Worm (Caenorhabditis elegans) whole organism, L1 larva: ENCODE measurements around the gene R04A9.1.

Experiments used
- nhr-20 ChIP-seq: sonication (generic microtip); optimal IDR thresholded peaks from 2 replicates; lab custom pipeline; 2016; ENCODE audit warnings: mild to moderate bottlenecking, missing genetic modification characterization, missing compliant biosample characterization
- nhr-28 ChIP-seq: fragments of 150-350 bp; optimal IDR thresholded peaks from 2 replicates; lab custom pipeline; 2014; ENCODE audit warnings: missing biosample characterization, missing genetic modification characterization

DNA sequence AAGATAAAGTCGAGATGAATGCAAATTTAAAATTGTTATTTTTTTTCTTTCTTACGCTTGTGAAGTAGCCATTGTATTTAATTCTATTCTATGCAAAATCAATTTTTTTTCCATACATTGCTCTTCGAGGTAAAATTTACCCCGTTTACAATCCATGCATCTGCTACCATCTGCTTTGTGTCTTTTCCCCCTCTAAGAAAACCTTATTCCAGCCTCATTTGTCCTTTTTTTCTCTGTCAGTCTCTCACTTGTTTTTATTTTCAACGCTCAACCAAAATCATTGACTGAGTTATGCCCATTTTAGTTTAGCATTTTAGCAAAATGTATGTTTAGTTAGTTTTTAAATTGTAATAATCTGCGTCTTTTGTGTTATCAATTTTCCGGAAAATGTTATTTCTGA lies 34.8 kb upstream of the R04A9.1 start:
- no peak for TF ChIP-seq nhr-28 (tag; lab: Kevin White, UChicago)
- no peak for TF ChIP-seq nhr-20 (tag; lab: Kevin White, UChicago)
